Worm (Caenorhabditis elegans) whole organism, late embryonic: ENCODE results near the gene srd-58.

Experiments used
- C08G9.2 ChIP-seq: sonication (generic microtip); optimal IDR thresholded peaks from 2 replicates; lab custom pipeline; 2016; ENCODE audit warnings: mild to moderate bottlenecking, missing genetic modification characterization, moderate library complexity, missing compliant biosample characterization
- Y22D7AL.16 ChIP-seq: sonication (generic microtip); optimal IDR thresholded peaks from 2 replicates; lab custom pipeline; 2016; ENCODE audit warnings: missing genetic modification characterization, missing compliant biosample characterization
- ahr-1 ChIP-seq: sonication (generic microtip); optimal IDR thresholded peaks from 2 replicates; lab custom pipeline; 2016; ENCODE audit warnings: missing genetic modification characterization, missing compliant biosample characterization
- ceh-18 ChIP-seq: sonication (generic microtip); optimal IDR thresholded peaks from 2 replicates; lab custom pipeline; 2016; ENCODE audit warnings: missing genetic modification characterization, missing compliant biosample characterization
- ceh-2 ChIP-seq: sonication (generic microtip); optimal IDR thresholded peaks from 2 replicates; lab custom pipeline; 2016; ENCODE audit warnings: missing genotype, missing genetic modification characterization, missing compliant biosample characterization
- ceh-24 ChIP-seq: sonication (generic microtip); optimal IDR thresholded peaks from 2 replicates; lab custom pipeline; 2016; ENCODE audit warnings: mild to moderate bottlenecking, missing genetic modification characterization, missing compliant biosample characterization
- ceh-30 ChIP-seq: fragments of 150-350 bp; optimal IDR thresholded peaks from 2 replicates; lab custom pipeline; 2014; ENCODE audit warnings: missing biosample characterization, missing genetic modification characterization
- ceh-34 ChIP-seq: sonication (generic microtip); optimal IDR thresholded peaks from 2 replicates; lab custom pipeline; 2016; ENCODE audit warnings: mild to moderate bottlenecking, missing genetic modification characterization, missing compliant biosample characterization
- ceh-48 ChIP-seq: sonication (generic microtip); optimal IDR thresholded peaks from 2 replicates; lab custom pipeline; 2016; ENCODE audit warnings: missing genetic modification characterization, inconsistent platforms, missing compliant biosample characterization
- ceh-9 ChIP-seq: sonication (generic microtip); optimal IDR thresholded peaks from 2 replicates; lab custom pipeline; 2016; ENCODE audit warnings: mild to moderate bottlenecking, missing genetic modification characterization, inconsistent platforms, missing compliant biosample characterization
- dmd-4 ChIP-seq: sonication (generic microtip); optimal IDR thresholded peaks from 2 replicates; lab custom pipeline; 2016; ENCODE audit warnings: borderline replicate concordance, missing genetic modification characterization, missing compliant biosample characterization
- dve-1 ChIP-seq: sonication (generic microtip); optimal IDR thresholded peaks from 2 replicates; lab custom pipeline; 2017; ENCODE audit warnings: antibody characterized with exemption, mild to moderate bottlenecking, missing genetic modification characterization, missing compliant biosample characterization
- eyg-1 ChIP-seq: sonication (generic microtip); optimal IDR thresholded peaks from 2 replicates; lab custom pipeline; 2016; ENCODE audit warnings: missing genotype, missing genetic modification characterization, missing compliant biosample characterization
- fax-1 ChIP-seq: sonication (generic microtip); optimal IDR thresholded peaks from 2 replicates; lab custom pipeline; 2016; ENCODE audit warnings: missing genotype, missing genetic modification characterization, missing compliant biosample characterization
- fkh-10 ChIP-seq: fragments of 150-350 bp; optimal IDR thresholded peaks from 2 replicates; lab custom pipeline; 2014; ENCODE audit warnings: missing biosample characterization, missing genetic modification reagents, missing genetic modification characterization
- fkh-6 ChIP-seq: sonication (generic microtip); optimal IDR thresholded peaks from 2 replicates; lab custom pipeline; 2016; ENCODE audit warnings: missing genetic modification characterization, missing compliant biosample characterization
- gmeb-2 ChIP-seq: sonication (generic microtip); optimal IDR thresholded peaks from 2 replicates; lab custom pipeline; 2016; ENCODE audit warnings: missing genetic modification characterization, inconsistent platforms, missing compliant biosample characterization
- hlh-13 ChIP-seq: fragments of 200-800 bp; sonication (Bioruptor generic); optimal IDR thresholded peaks from 2 replicates; lab custom pipeline; 2018; ENCODE audit warnings: mild to moderate bottlenecking, missing genetic modification characterization, missing compliant biosample characterization
- lin-11 ChIP-seq: fragments of 200-800 bp; sonication (Bioruptor generic); optimal IDR thresholded peaks from 2 replicates; lab custom pipeline; 2018; ENCODE audit warnings: mild to moderate bottlenecking, missing genetic modification characterization, missing compliant biosample characterization
- mec-3 ChIP-seq: sonication (generic microtip); optimal IDR thresholded peaks from 2 replicates; lab custom pipeline; 2016; ENCODE audit warnings: borderline replicate concordance, missing genetic modification characterization, missing compliant biosample characterization
- npax-4 ChIP-seq: sonication (generic microtip); optimal IDR thresholded peaks from 2 replicates; lab custom pipeline; 2016; ENCODE audit warnings: missing genetic modification characterization, missing compliant biosample characterization
- pag-3 ChIP-seq: sonication (generic microtip); optimal IDR thresholded peaks from 2 replicates; lab custom pipeline; 2016; ENCODE audit warnings: missing compliant biosample characterization, missing genetic modification characterization, borderline replicate concordance
- pax-1 ChIP-seq: fragments of 150-350 bp; optimal IDR thresholded peaks from 2 replicates; lab custom pipeline; 2014; ENCODE audit warnings: missing biosample characterization, missing genetic modification characterization
- pha-4 ChIP-seq: fragments of 150-350 bp; optimal IDR thresholded peaks from 2 replicates; lab custom pipeline; 2018; ENCODE audit warnings: missing biosample characterization, missing genetic modification reagents, missing genetic modification characterization
- pros-1 ChIP-seq: fragments of 150-350 bp; optimal IDR thresholded peaks from 2 replicates; lab custom pipeline; 2014; ENCODE audit warnings: missing biosample characterization, missing genetic modification reagents, missing genetic modification characterization
- ref-2 ChIP-seq: sonication (generic microtip); optimal IDR thresholded peaks from 2 replicates; lab custom pipeline; 2016; ENCODE audit warnings: missing genetic modification characterization, missing compliant biosample characterization
- rnt-1 ChIP-seq: sonication (generic microtip); optimal IDR thresholded peaks from 2 replicates; lab custom pipeline; 2016; ENCODE audit warnings: missing genetic modification characterization, missing compliant biosample characterization
- sox-2 ChIP-seq: fragments of 200-800 bp; sonication (Bioruptor generic); IDR thresholded peaks from 2 replicates; pipeline ENCODE4 v1.3.6; 2022; ENCODE audit warnings: missing genetic modification reagents, missing genetic modification characterization, missing compliant biosample characterization
- sox-4 ChIP-seq: sonication (generic microtip); optimal IDR thresholded peaks from 2 replicates; lab custom pipeline; 2017; ENCODE audit warnings: mild to moderate bottlenecking, missing genetic modification characterization, inconsistent platforms, missing compliant biosample characterization
- tbx-2 ChIP-seq: sonication (generic microtip); optimal IDR thresholded peaks from 2 replicates; lab custom pipeline; 2016; ENCODE audit warnings: missing genetic modification characterization, missing compliant biosample characterization
- unc-3 ChIP-seq, 2 experiments: fragments of 200-800 bp in 1 of 2; sonication (Bioruptor generic) in 1 of 2; sonication (generic microtip) in 1 of 2; conservative IDR thresholded peaks in 1 of 2; optimal IDR thresholded peaks in 1 of 2; 2 replicates each; pipeline versions ENCODE4 v1.3.6 to Lab custom; 2016 to 2022; ENCODE audit warnings: missing compliant biosample characterization in 2 of 2, missing genetic modification characterization in 2 of 2, missing genetic modification reagents in 1 of 2
- unc-42 ChIP-seq: sonication (generic microtip); optimal IDR thresholded peaks from 2 replicates; lab custom pipeline; 2016; ENCODE audit warnings: missing genotype, missing genetic modification characterization, missing compliant biosample characterization
- unc-55 ChIP-seq: sonication (generic microtip); optimal IDR thresholded peaks from 2 replicates; lab custom pipeline; 2017; ENCODE audit warnings: missing biosample characterization, missing genetic modification reagents, missing genetic modification characterization
- unc-86 ChIP-seq: sonication (generic microtip); optimal IDR thresholded peaks from 2 replicates; lab custom pipeline; 2016; ENCODE audit warnings: missing genetic modification characterization, missing compliant biosample characterization
- zip-5 ChIP-seq: sonication (generic microtip); optimal IDR thresholded peaks from 2 replicates; lab custom pipeline; 2016; ENCODE audit warnings: missing genetic modification characterization, missing compliant biosample characterization
- ztf-16 ChIP-seq: sonication (generic microtip); optimal IDR thresholded peaks from 2 replicates; lab custom pipeline; 2017; ENCODE audit warnings: missing genetic modification characterization, missing compliant biosample characterization

The srd-58 gene

DNA sequence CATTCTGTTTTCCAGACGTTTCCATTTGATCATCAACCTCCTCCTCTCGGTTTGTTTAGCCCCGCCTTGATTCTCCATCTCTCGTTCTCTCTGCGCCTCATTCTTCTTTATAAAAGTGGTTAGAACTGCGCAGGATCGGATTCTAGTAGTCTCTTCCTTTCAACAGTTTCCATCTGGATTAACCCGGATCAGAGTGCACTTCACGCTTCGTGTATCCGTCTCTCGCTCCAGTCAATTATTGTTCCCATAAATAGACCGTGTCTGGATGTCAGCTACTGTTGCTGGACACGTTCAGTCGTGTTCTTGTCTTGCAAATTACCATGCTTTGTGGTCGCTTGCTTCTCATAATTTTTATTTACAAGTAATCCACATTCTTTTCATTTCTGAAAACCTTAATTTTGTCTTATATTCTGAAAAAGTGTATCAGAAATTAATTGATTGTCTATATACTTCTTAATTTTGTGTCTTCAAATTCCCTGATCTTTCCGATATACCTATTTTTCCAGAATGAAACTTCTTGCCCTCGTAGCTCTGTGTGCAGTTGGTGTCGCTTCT, 23.9 kb upstream of the srd-58 start, which contains the start of gene F32A5.4:
Gene F32A5.4, plus strand, starts transcription at position 505 of the 555 bp plus-strand sequence.
- TF ChIP-seq dmd-4 (no peak), Y22D7AL.16 (no peak), zip-5 (tag; lab: Kevin White, UChicago) (no peak), dve-1 (tag; lab: Kevin White, UChicago) (no peak)

DNA sequence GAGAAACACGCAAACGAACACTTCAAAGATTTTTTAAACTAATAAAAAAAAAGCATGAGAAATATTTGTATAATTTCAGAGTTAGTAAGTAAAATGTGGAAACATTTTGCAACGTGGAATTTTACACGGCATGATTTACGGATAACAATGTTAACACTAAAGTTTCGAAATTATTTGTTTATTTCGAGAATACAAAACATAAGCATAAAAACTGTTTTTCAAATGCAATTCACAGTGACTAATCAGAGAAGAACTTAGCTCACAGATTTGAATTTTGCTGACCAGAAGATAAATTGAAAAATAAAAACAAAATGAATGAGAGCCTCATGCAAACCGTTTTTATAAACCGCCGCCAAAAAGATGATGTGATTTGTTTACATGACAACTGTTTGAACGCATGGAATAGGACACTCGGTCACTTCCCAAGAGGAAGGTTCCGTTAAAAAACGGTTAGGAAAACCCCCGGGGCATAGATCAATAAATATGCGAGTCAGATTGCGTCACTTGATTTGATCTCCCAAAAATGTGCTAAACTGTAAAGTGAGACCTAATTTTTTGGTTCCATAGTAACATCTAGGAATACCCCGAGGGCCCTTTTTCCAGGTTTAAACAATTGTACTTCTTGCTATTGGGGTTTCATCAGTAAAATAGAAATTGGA, 21.1 kb upstream of the srd-58 start, which contains the start of gene clh-3:
Gene clh-3, minus strand, starts transcription at position 51 of the 659 bp plus-strand sequence.
- no peak for TF ChIP-seq unc-3 (GFP tag; conservative IDR thresholded peaks at IDR 0.05; lab: Robert Waterston, UW)
- no peak for TF ChIP-seq unc-3 (tag; optimal IDR thresholded peaks at IDR 0.05; lab: Kevin White, UChicago)
- TF ChIP-seq unc-55 (GFP tag; lab: Kevin White, UChicago) = no peak
- TF ChIP-seq fkh-10 = no peak
- TF ChIP-seq ceh-34 (tag; lab: Kevin White, UChicago) = no peak
- no peak for TF ChIP-seq ceh-24 (tag; lab: Kevin White, UChicago)
- no peak for TF ChIP-seq pax-1 (tag; lab: Kevin White, UChicago)
- TF ChIP-seq pros-1 (tag; lab: Kevin White, UChicago) = no peak
- TF ChIP-seq ceh-9 (tag; lab: Kevin White, UChicago) = no peak
- TF ChIP-seq ahr-1 (tag; lab: Kevin White, UChicago) = no peak
- no peak for TF ChIP-seq pha-4 (tag; lab: Kevin White, UChicago)
- no peak for TF ChIP-seq pag-3 (tag; lab: Kevin White, UChicago)
- no peak for TF ChIP-seq fkh-6 (tag; lab: Kevin White, UChicago)
- TF ChIP-seq sox-2 = no peak
- TF ChIP-seq mec-3 (tag; lab: Kevin White, UChicago) = no peak
- no peak for TF ChIP-seq dmd-4
- no peak for TF ChIP-seq ceh-48 (tag; lab: Kevin White, UChicago)
- no peak for TF ChIP-seq fax-1 (tag; lab: Kevin White, UChicago)
- TF ChIP-seq unc-42 (tag; lab: Kevin White, UChicago) = no peak

DNA sequence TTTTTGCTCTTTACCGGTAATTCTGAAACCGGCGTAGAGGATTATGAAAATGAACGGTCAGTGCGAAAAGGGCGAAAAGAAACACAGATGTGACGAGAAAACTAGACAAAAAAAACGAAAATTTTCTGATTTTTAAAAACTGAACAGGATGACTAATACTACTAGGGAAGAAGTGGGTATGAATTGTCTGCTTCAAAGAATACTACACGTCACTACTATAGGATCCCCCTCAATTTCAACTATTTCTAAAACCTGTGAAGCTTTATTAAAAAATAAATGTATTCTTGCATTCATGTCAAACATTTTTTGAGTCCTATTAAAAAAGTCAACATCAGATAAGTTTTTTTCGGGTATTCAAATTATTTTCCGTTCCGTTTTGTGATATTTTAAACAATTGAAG, 19.2 kb upstream of the srd-58 start:
- TF ChIP-seq rnt-1 (tag; lab: Kevin White, UChicago) = no peak
- no peak for TF ChIP-seq ahr-1 (tag; lab: Kevin White, UChicago)
- TF ChIP-seq sox-2 = no peak
- no peak for TF ChIP-seq ref-2 (tag; lab: Kevin White, UChicago)
- no peak for TF ChIP-seq tbx-2
- no peak for TF ChIP-seq gmeb-2 (tag; lab: Kevin White, UChicago)
- TF ChIP-seq lin-11 (tag; lab: Kevin White, UChicago) = no peak
- no peak for TF ChIP-seq unc-86 (tag; lab: Kevin White, UChicago)

DNA sequence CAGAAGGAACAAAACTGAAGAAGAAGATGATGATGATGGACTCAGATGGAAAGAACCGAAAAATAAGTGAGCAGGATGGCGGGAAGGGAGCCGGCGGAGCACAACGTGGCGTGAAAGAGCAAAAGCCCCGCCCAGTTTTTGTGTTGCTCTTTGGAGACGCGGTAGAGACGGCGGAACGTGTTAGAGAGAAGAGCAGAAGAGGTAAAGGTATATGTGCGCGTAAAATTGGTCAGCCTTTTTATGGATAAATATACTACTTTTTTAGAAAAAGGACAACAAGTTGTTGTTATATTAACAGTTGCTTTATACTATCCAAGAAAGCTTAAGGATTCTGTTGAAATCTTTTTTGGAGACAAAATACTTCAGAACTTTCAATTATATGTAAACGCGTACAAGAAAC, 12.2 kb upstream of the srd-58 start, which contains the start of gene E04F6.10:
Gene E04F6.10, minus strand, starts transcription at position 101 of the 400 bp plus-strand sequence.
- no peak for TF ChIP-seq npax-4 (tag; lab: Kevin White, UChicago)
- TF ChIP-seq ceh-18 (tag; lab: Kevin White, UChicago) = no peak
- TF ChIP-seq Y22D7AL.16 = no peak
- no peak for TF ChIP-seq gmeb-2 (tag; lab: Kevin White, UChicago)
- TF ChIP-seq ztf-16 (tag; lab: Kevin White, UChicago) = no peak
- TF ChIP-seq ceh-30 (tag; lab: Kevin White, UChicago) = no peak
- no peak for TF ChIP-seq lin-11 (tag; lab: Kevin White, UChicago)
- TF ChIP-seq hlh-13 (GFP tag; lab: Kevin White, UChicago) = no peak
- TF ChIP-seq ref-2 (tag; lab: Kevin White, UChicago) = no peak

DNA sequence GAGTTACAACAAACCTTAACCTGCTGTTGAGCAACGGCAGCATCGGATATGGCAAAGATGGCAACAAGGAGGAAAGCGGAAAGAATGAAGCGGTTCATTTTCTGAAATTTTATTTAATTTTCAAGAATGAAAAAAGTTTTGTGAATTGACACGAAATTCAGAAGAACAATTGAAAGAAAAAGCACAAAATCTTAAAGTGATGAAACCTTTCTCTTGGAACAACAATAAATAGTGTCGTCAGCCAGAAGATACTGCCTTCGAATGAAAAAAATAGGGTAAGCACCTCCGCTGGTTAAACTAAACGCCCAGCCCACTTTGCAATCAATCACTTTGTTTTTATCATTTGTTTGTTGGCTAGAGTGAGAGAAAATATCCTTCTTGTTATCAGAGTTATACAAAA, 7.2 kb upstream of the srd-58 start, which contains the start of gene E04F6.9:
Gene E04F6.9, minus strand, starts transcription at position 101 of the 400 bp plus-strand sequence.
- TF ChIP-seq eyg-1 (tag; lab: Kevin White, UChicago) (no peak), sox-4 (tag; lab: Kevin White, UChicago) (no peak), npax-4 (tag; lab: Kevin White, UChicago) (no peak), C08G9.2 (tag; lab: Kevin White, UChicago) (no peak), rnt-1 (tag; lab: Kevin White, UChicago) (no peak), ceh-2 (tag; lab: Kevin White, UChicago) (no peak), lin-11 (tag; lab: Kevin White, UChicago) (no peak)
